Fruit fly (Drosophila melanogaster): ENCODE results near the gene okr.

okr gene

DNA sequence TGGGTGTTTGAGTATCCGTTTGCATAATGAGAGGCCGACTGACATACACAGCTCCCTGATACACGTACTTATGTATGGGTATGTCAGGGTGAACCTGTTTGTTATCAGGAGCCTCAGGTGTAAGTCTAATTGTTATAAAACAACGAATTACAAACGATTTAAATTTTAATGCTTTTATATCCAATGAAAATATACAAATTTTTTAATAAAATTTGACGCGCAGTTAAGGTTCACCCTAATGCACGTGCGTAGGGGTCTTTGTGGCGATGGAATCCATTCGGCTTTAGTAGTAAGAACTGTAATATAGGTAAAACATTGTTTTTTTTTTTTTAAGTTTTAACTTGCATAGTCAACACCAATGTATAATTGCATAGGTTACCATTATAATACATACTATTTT, 48.0 kb downstream of the okr start:
- TF ChIP-seq ss (GFP tag; optimal IDR thresholded peaks at IDR 0.05): peak in 1 of 2 experiments; percentile 13
- TF ChIP-seq CG7368 (GFP tag; optimal IDR thresholded peaks at IDR 0.05): peak; percentile 7
- TF ChIP-seq CG11294 (GFP tag; IDR thresholded peaks at IDR 0.05): no peak
- TF ChIP-seq Smox (GFP tag; optimal IDR thresholded peaks at IDR 0.05): peak; percentile 55
- peak; percentile 77; the same call in 2 of the 3 replicates for TF ChIP-seq CG6163 (GFP tag; IDR thresholded peaks at IDR 0.05)
- TF ChIP-seq CG6808 (GFP tag; optimal IDR thresholded peaks at IDR 0.05): peak; percentile 2
- peak; percentile 57 for TF ChIP-seq Hr4 (GFP tag; optimal IDR thresholded peaks at IDR 0.05)
- peak; percentile 85 for TF ChIP-seq Eip78C (GFP tag)
- TF ChIP-seq CG32006 (GFP tag; optimal IDR thresholded peaks at IDR 0.05): peak; percentile 62
- no peak for TF ChIP-seq Blimp-1 (GFP tag; optimal IDR thresholded peaks at IDR 0.05)
- no peak for TF ChIP-seq fd59A (GFP tag; optimal IDR thresholded peaks at IDR 0.05)
- peak; percentile 55 for TF ChIP-seq CG31627 (GFP tag; optimal IDR thresholded peaks at IDR 0.05)
- TF ChIP-seq CG10669 (GFP tag; optimal IDR thresholded peaks at IDR 0.05): peak; percentile 45
- no peak for TF ChIP-seq dac (GFP tag; optimal IDR thresholded peaks at IDR 0.05)
- TF ChIP-seq CG3032 (tag; optimal IDR thresholded peaks at IDR 0.05): peak; percentile 18
- TF ChIP-seq fd85E (GFP tag; optimal IDR thresholded peaks at IDR 0.05): no peak
- TF ChIP-seq Eip75B (GFP tag; optimal IDR thresholded peaks at IDR 0.05): peak; percentile 59
- TF ChIP-seq acj6 (GFP tag; optimal IDR thresholded peaks at IDR 0.05): peak; percentile 68
- no peak for TF ChIP-seq salr (GFP tag; optimal IDR thresholded peaks at IDR 0.05)
- no peak for TF ChIP-seq spab (GFP tag; optimal IDR thresholded peaks at IDR 0.05)
- peak; percentile 52 for TF ChIP-seq topi (GFP tag; optimal IDR thresholded peaks at IDR 0.05)
- peak; percentile 64 for TF ChIP-seq esn (GFP tag; optimal IDR thresholded peaks at IDR 0.05)
- TF ChIP-seq CG6276 (GFP tag; optimal IDR thresholded peaks at IDR 0.05): peak; percentile 23
- no peak for TF ChIP-seq Eip93F (GFP tag; optimal IDR thresholded peaks at IDR 0.05)
- TF ChIP-seq CG9139 (GFP tag; optimal IDR thresholded peaks at IDR 0.05): no peak
- TF ChIP-seq CG8119 (GFP tag; IDR thresholded peaks at IDR 0.05): peak; percentile 67; the same call in 2 of the 3 replicates
- TF ChIP-seq CG1621 (tag; optimal IDR thresholded peaks at IDR 0.05): peak; percentile 12
- TF ChIP-seq CG34406 (GFP tag; optimal IDR thresholded peaks at IDR 0.05): peak; percentile 48
- peak; percentile 21 for TF ChIP-seq cyc (GFP tag; optimal IDR thresholded peaks at IDR 0.05)
- no peak for TF ChIP-seq vri (GFP tag; optimal IDR thresholded peaks at IDR 0.05)
- peak; percentile 74 for TF ChIP-seq svp (GFP tag)
- peak; percentile 60 for TF ChIP-seq CG8632 (GFP tag; optimal IDR thresholded peaks at IDR 0.05)
- peak; percentile 68 for TF ChIP-seq eg (GFP tag; IDR thresholded peaks at IDR 0.05)
- TF ChIP-seq Hr38 (GFP tag; optimal IDR thresholded peaks at IDR 0.05): no peak
- peak; percentile 55 for TF ChIP-seq CG10631 (GFP tag; optimal IDR thresholded peaks at IDR 0.05)
- TF ChIP-seq CG6854 (GFP tag; optimal IDR thresholded peaks at IDR 0.05): no peak
- TF ChIP-seq CG15336 (GFP tag; IDR thresholded peaks at IDR 0.05): peak; percentile 65
- TF ChIP-seq CG4318 (GFP tag; optimal IDR thresholded peaks at IDR 0.05): peak; percentile 36
- TF ChIP-seq pdm3 (GFP tag; optimal IDR thresholded peaks at IDR 0.05): peak; percentile 68
- peak; percentile 52 for TF ChIP-seq CG6792 (GFP tag; optimal IDR thresholded peaks at IDR 0.05)
- TF ChIP-seq Hr39 (GFP tag; optimal IDR thresholded peaks at IDR 0.05): peak; percentile 50
- TF ChIP-seq Sox102F (GFP tag; optimal IDR thresholded peaks at IDR 0.05): peak; percentile 53
- peak; percentile 58 for TF ChIP-seq lz (GFP tag; optimal IDR thresholded peaks at IDR 0.05)
- TF ChIP-seq OdsH (GFP tag; optimal IDR thresholded peaks at IDR 0.05): no peak
- TF ChIP-seq Ets96B (tag; optimal IDR thresholded peaks at IDR 0.05): peak; percentile 50
- peak; percentile 51 for TF ChIP-seq CG11762 (GFP tag; optimal IDR thresholded peaks at IDR 0.05; ENCODE audit: insufficient read depth)
- no peak for TF ChIP-seq Ets21C (GFP tag; optimal IDR thresholded peaks at IDR 0.05)
- TF ChIP-seq net (GFP tag; optimal IDR thresholded peaks at IDR 0.05): peak; percentile 21
- peak; percentile 49 for TF ChIP-seq Sox14 (GFP tag; optimal IDR thresholded peaks at IDR 0.05)
- no peak for TF ChIP-seq Met (GFP tag; optimal IDR thresholded peaks at IDR 0.05)
